Worm (Caenorhabditis elegans) whole organism, young adult: ENCODE data around the gene F21D9.4.
"Not testable (repeated sequence)": the region's sequence is repeated elsewhere in the genome, so short reads cannot be mapped to it uniquely, and the experiment has no call there.

Experiments used
- C17E4.6 ChIP-seq: fragments of 200-800 bp; sonication (Bioruptor generic); IDR thresholded peaks from 2 replicates; pipeline ENCODE4 v1.3.6; 2022; ENCODE audit warnings: missing genetic modification reagents, missing genetic modification characterization, missing compliant biosample characterization
- F23B12.7 ChIP-seq: sonication (generic microtip); optimal IDR thresholded peaks from 2 replicates; lab custom pipeline; 2017; ENCODE audit warnings: missing genetic modification characterization, mild to moderate bottlenecking, missing compliant biosample characterization, antibody characterized with exemption, moderate library complexity; ENCODE audit not compliant: insufficient read depth
- F49E8.2 ChIP-seq: sonication (generic microtip); optimal IDR thresholded peaks from 3 replicates; lab custom pipeline; 2017; ENCODE audit warnings: missing genetic modification characterization, mild to moderate bottlenecking, missing compliant biosample characterization, antibody characterized with exemption, moderate library complexity; ENCODE audit not compliant: insufficient read depth
- F55B11.4 ChIP-seq: sonication (generic microtip); optimal IDR thresholded peaks from 2 replicates; lab custom pipeline; 2016; ENCODE audit warnings: missing compliant biosample characterization, missing genetic modification characterization, borderline replicate concordance; ENCODE audit not compliant: insufficient read depth
- T07F8.4 ChIP-seq: sonication (generic microtip); optimal IDR thresholded peaks from 2 replicates; lab custom pipeline; 2016; ENCODE audit warnings: mild to moderate bottlenecking, missing genetic modification characterization, moderate library complexity, missing compliant biosample characterization
- Y53F4B.3 ChIP-seq: fragments of 200-800 bp; sonication (Bioruptor generic); IDR thresholded peaks from 2 replicates; pipeline ENCODE4 v1.3.6; 2022; ENCODE audit warnings: missing genetic modification reagents, missing genetic modification characterization, missing compliant biosample characterization
- Y53G8AR.9 ChIP-seq: fragments of 200-800 bp; sonication (Bioruptor generic); conservative IDR thresholded peaks from 2 replicates; pipeline ENCODE4 v1.3.6; 2022; ENCODE audit warnings: missing genetic modification reagents, missing genetic modification characterization, missing compliant biosample characterization
- Y67H2A.10 ChIP-seq: fragments of 200-800 bp; sonication (Bioruptor generic); conservative IDR thresholded peaks from 2 replicates; pipeline ENCODE4 v1.3.6; 2022; ENCODE audit warnings: missing genetic modification reagents, missing genetic modification characterization, missing compliant biosample characterization
- Y79H2A.3 ChIP-seq: fragments of 200-800 bp; sonication (Bioruptor generic); conservative IDR thresholded peaks from 2 replicates; pipeline ENCODE4 v1.3.6; 2022; ENCODE audit warnings: missing genetic modification reagents, missing genetic modification characterization, missing compliant biosample characterization
- akir-1 ChIP-seq: fragments of 200-800 bp; sonication (Bioruptor generic); optimal IDR thresholded peaks from 2 replicates; lab custom pipeline; 2018; ENCODE audit warnings: mild to moderate bottlenecking, missing genetic modification characterization, moderate library complexity, missing compliant biosample characterization
- atf-7 ChIP-seq: sonication (generic microtip); optimal IDR thresholded peaks from 2 replicates; lab custom pipeline; 2017; ENCODE audit warnings: mild to moderate bottlenecking, missing genetic modification characterization, missing compliant biosample characterization
- ceh-79 ChIP-seq: sonication (generic microtip); optimal IDR thresholded peaks from 2 replicates; lab custom pipeline; 2017; ENCODE audit warnings: mild to moderate bottlenecking, missing genetic modification characterization, missing compliant biosample characterization
- ceh-91 ChIP-seq: fragments of 200-800 bp; sonication (Bioruptor generic); IDR thresholded peaks from 2 replicates; pipeline ENCODE4 v1.3.6; 2022; ENCODE audit warnings: missing genetic modification reagents, missing genetic modification characterization, missing compliant biosample characterization
- egrh-3 ChIP-seq: fragments of 200-800 bp; sonication (Bioruptor generic); IDR thresholded peaks from 2 replicates; pipeline ENCODE4 v1.3.6; 2022; ENCODE audit warnings: missing genetic modification reagents, missing genetic modification characterization, missing compliant biosample characterization
- hrde-1 ChIP-seq: sonication (generic microtip); optimal IDR thresholded peaks from 2 replicates; lab custom pipeline; 2016; ENCODE audit warnings: missing genetic modification characterization, mild to moderate bottlenecking, missing compliant biosample characterization, moderate library complexity, missing genotype, missing genetic modification reagents, borderline replicate concordance
- lag-1 ChIP-seq: fragments of 200-800 bp; sonication (Bioruptor generic); IDR thresholded peaks from 2 replicates; pipeline ENCODE4 v1.3.6; 2022; ENCODE audit warnings: missing genetic modification reagents, missing genetic modification characterization, missing compliant biosample characterization
- let-526 ChIP-seq: fragments of 200-800 bp; sonication (Bioruptor generic); IDR thresholded peaks from 2 replicates; pipeline ENCODE4 v1.3.6; 2022; ENCODE audit warnings: missing genetic modification reagents, missing genetic modification characterization, missing compliant biosample characterization
- let-607 ChIP-seq, 2 experiments: fragments of 200-800 bp in 1 of 2; sonication (Bioruptor generic) in 1 of 2; sonication (generic microtip) in 1 of 2; optimal IDR thresholded peaks; 2 replicates each; lab custom pipeline; 2016 to 2018; ENCODE audit warnings: mild to moderate bottlenecking in 2 of 2, missing compliant biosample characterization in 2 of 2, missing genetic modification characterization in 2 of 2, moderate library complexity in 2 of 2, missing genotype in 1 of 2
- lsy-27 ChIP-seq: sonication (generic microtip); optimal IDR thresholded peaks from 2 replicates; lab custom pipeline; 2017; ENCODE audit warnings: missing genetic modification characterization, mild to moderate bottlenecking, missing compliant biosample characterization, antibody characterized with exemption, missing genotype, borderline replicate concordance; ENCODE audit not compliant: insufficient read depth
- madf-3 ChIP-seq: fragments of 200-800 bp; sonication (Bioruptor generic); IDR thresholded peaks from 2 replicates; pipeline ENCODE4 v1.3.6; 2022; ENCODE audit warnings: missing genetic modification reagents, missing genetic modification characterization, missing compliant biosample characterization
- madf-8 ChIP-seq: fragments of 200-800 bp; sonication (Bioruptor generic); conservative IDR thresholded peaks from 2 replicates; pipeline ENCODE4 v1.3.6; 2022; ENCODE audit warnings: missing genetic modification reagents, missing genetic modification characterization, missing compliant biosample characterization
- mel-28 ChIP-seq: sonication (generic microtip); optimal IDR thresholded peaks from 2 replicates; lab custom pipeline; 2016; ENCODE audit warnings: borderline replicate concordance, mild to moderate bottlenecking, missing genetic modification characterization, missing compliant biosample characterization
- nfyb-1 ChIP-seq: fragments of 200-800 bp; sonication (Bioruptor generic); IDR thresholded peaks from 2 replicates; pipeline ENCODE4 v1.3.6; 2022; ENCODE audit warnings: missing genetic modification reagents, missing genetic modification characterization, missing compliant biosample characterization
- nhr-120 ChIP-seq: fragments of 200-800 bp; sonication (Bioruptor generic); IDR thresholded peaks from 2 replicates; pipeline ENCODE4 v1.3.6; 2022; ENCODE audit warnings: missing genetic modification characterization, missing compliant biosample characterization
- nhr-80 ChIP-seq: sonication (generic microtip); optimal IDR thresholded peaks from 2 replicates; lab custom pipeline; 2016; ENCODE audit warnings: missing genetic modification characterization, missing compliant biosample characterization
- pha-4 ChIP-seq: fragments of 150-350 bp; sonication (generic microtip); optimal IDR thresholded peaks from 2 replicates; lab custom pipeline; 2014; ENCODE audit warnings: missing biosample characterization, missing genetic modification reagents, missing genetic modification characterization
- sea-2 ChIP-seq: fragments of 200-800 bp; sonication (Bioruptor generic); IDR thresholded peaks from 2 replicates; pipeline ENCODE4 v1.3.6; 2022; ENCODE audit warnings: missing genetic modification characterization, missing compliant biosample characterization
- snpc-1.3 ChIP-seq: sonication (generic microtip); optimal IDR thresholded peaks from 2 replicates; lab custom pipeline; 2017; ENCODE audit warnings: missing genetic modification characterization, mild to moderate bottlenecking, missing compliant biosample characterization, antibody characterized with exemption, moderate library complexity, missing genotype, missing genetic modification reagents; ENCODE audit not compliant: insufficient read depth
- zfh-2 ChIP-seq: fragments of 200-800 bp; sonication (Bioruptor generic); conservative IDR thresholded peaks from 2 replicates; pipeline ENCODE4 v1.3.6; 2022; ENCODE audit warnings: missing genetic modification reagents, missing genetic modification characterization, missing compliant biosample characterization
- ztf-26 ChIP-seq: sonication (generic microtip); optimal IDR thresholded peaks from 2 replicates; lab custom pipeline; 2017; ENCODE audit warnings: missing genetic modification characterization, missing compliant biosample characterization
- ztf-6 ChIP-seq: fragments of 200-800 bp; sonication (Bioruptor generic); IDR thresholded peaks from 2 replicates; pipeline ENCODE4 v1.3.6; 2022; ENCODE audit warnings: missing genetic modification reagents, missing genetic modification characterization, missing compliant biosample characterization

Gene F21D9.4

ce11 chrV:19260686-19261085 lies 7.1 kb downstream of the F21D9.4 start:
- TF ChIP-seq snpc-1.3 (tag; lab: Kevin White, UChicago) (no peak), zfh-2 (GFP tag; lab: Robert Waterston, UW) (peak; percentile 44)

ce11 chrV:19262349-19262748 lies 8.7 kb downstream of the F21D9.4 start, which contains the start of gene F21D9.2:
Gene F21D9.2, minus strand, starts transcription at chrV:19262449.
- TF ChIP-seq F55B11.4 (tag; lab: Kevin White, UChicago) (no peak), nhr-120 (GFP tag; lab: Robert Waterston, UW) (no peak), nfyb-1 (GFP tag; lab: Robert Waterston, UW) (no peak), madf-8 (GFP tag; lab: Robert Waterston, UW) (no peak), lsy-27 (no peak), Y67H2A.10 (no peak), ceh-91 (GFP tag; lab: Robert Waterston, UW) (no peak), nhr-80 (tag; lab: Kevin White, UChicago) (no peak), let-526 (GFP tag; lab: Robert Waterston, UW) (no peak), Y53F4B.3 (GFP tag; lab: Robert Waterston, UW) (no peak), let-607 (tag; optimal IDR thresholded peaks at IDR 0.05; lab: Kevin White, UChicago) (no peak), ztf-6 (GFP tag; lab: Robert Waterston, UW) (no peak), F23B12.7 (no peak), Y79H2A.3 (GFP tag; lab: Robert Waterston, UW) (no peak), lag-1 (GFP tag; lab: Robert Waterston, UW) (no peak), Y53G8AR.9 (GFP tag; lab: Robert Waterston, UW) (no peak), mel-28 (no peak)

- not testable (repeated sequence) for TF ChIP-seq C17E4.6 (GFP tag; lab: Robert Waterston, UW); F49E8.2 (tag; lab: Kevin White, UChicago); madf-3
- TF ChIP-seq, all 124 proteins: peak for 0; not testable (repeated sequence) for 124
Observed at ce11 chrV:19264148-19264547, 10.5 kb downstream of the F21D9.4 start, which contains the start of gene F21D9.1. Gene F21D9.1, plus strand, starts transcription at chrV:19264448.

ce11 chrV:19276354-19276753 lies 22.7 kb downstream of the F21D9.4 start:
- 0 out of 2 replicates have a peak, but pooled peaks have one; percentile 58 for TF ChIP-seq nhr-120 (GFP tag; lab: Robert Waterston, UW)
- TF ChIP-seq Y53F4B.3 (GFP tag; lab: Robert Waterston, UW) = no peak
- no peak for TF ChIP-seq sea-2
- TF ChIP-seq pha-4 = no peak
- no peak for TF ChIP-seq ztf-26 (tag; lab: Kevin White, UChicago)

- TF ChIP-seq atf-7 (tag; lab: Kevin White, UChicago) = no peak
- peak; percentile 63; the same call in 1 of the 2 replicates for TF ChIP-seq zfh-2 (GFP tag; lab: Robert Waterston, UW)
- peak; percentile 23; the same call in 1 of the 2 replicates for TF ChIP-seq egrh-3 (GFP tag; lab: Robert Waterston, UW)
Observed at ce11 chrV:19278488-19278887, 24.9 kb downstream of the F21D9.4 start.

ce11 chrV:19279888-19280287 lies 26.3 kb downstream of the F21D9.4 start, which contains the start of gene F21D9.8:
Gene F21D9.8, minus strand, starts transcription at chrV:19279988.
- TF ChIP-seq hrde-1 (tag; lab: Kevin White, UChicago) = no peak
- TF ChIP-seq ceh-79 = no peak
- TF ChIP-seq T07F8.4 (tag; lab: Kevin White, UChicago) = no peak
- TF ChIP-seq akir-1 (GFP tag; lab: Kevin White, UChicago) = no peak
- TF ChIP-seq ceh-91 (GFP tag; lab: Robert Waterston, UW) = no peak
